Fruit fly (Drosophila melanogaster) whole organism, adult: Measurements from ENCODE around the gene CG44158.
A peak's percentile ranks its signal among the peaks of the same experiment; 100 is the strongest.

Experiments
- CG11617 ChIP-seq: fragments of 200-800 bp; sonication (Bioruptor generic); optimal IDR thresholded peaks from 2 replicates; lab custom pipeline; 2017; ENCODE audit warnings: mild to moderate bottlenecking, missing biosample characterization, missing genetic modification reagents, missing genetic modification characterization
- CG14711 ChIP-seq: fragments of 200-800 bp; sonication (Bioruptor generic); optimal IDR thresholded peaks from 2 replicates; lab custom pipeline; 2018; ENCODE audit warnings: missing biosample characterization, mild to moderate bottlenecking, missing genetic modification characterization, moderate library complexity
- CG1620 ChIP-seq: fragments of 200-800 bp; sonication (Bioruptor generic); optimal IDR thresholded peaks from 2 replicates; lab custom pipeline; 2016; ENCODE audit warnings: missing biosample characterization, missing genetic modification characterization
- CG7045 ChIP-seq: fragments of 200-800 bp; sonication (Bioruptor generic); optimal IDR thresholded peaks from 2 replicates; lab custom pipeline; 2017; ENCODE audit warnings: missing biosample characterization, mild to moderate bottlenecking, missing genetic modification characterization
- CG7101 ChIP-seq: fragments of 200-800 bp; sonication (Bioruptor generic); optimal IDR thresholded peaks from 2 replicates; lab custom pipeline; 2018; ENCODE audit warnings: missing biosample characterization, mild to moderate bottlenecking, missing genetic modification characterization, moderate library complexity
- Mnt ChIP-seq: fragments of 200-800 bp; sonication (Bioruptor generic); optimal IDR thresholded peaks from 2 replicates; lab custom pipeline; 2016; ENCODE audit warnings: missing biosample characterization, mild to moderate bottlenecking, missing genetic modification characterization
- cnc ChIP-seq, 2 experiments: fragments of >200 bp; optimal IDR thresholded peaks; 2 replicates each; lab custom pipeline; 2017
- ovo ChIP-seq: fragments of 200-800 bp; sonication (Bioruptor generic); optimal IDR thresholded peaks from 2 replicates; lab custom pipeline; 2016; ENCODE audit warnings: missing biosample characterization, missing genetic modification characterization
- toe ChIP-seq: fragments of 200-800 bp; sonication (Bioruptor generic); optimal IDR thresholded peaks from 2 replicates; lab custom pipeline; 2016; ENCODE audit warnings: missing biosample characterization, missing genetic modification characterization

- TF ChIP-seq CG7101 (tag; lab: Kevin White, UChicago) (peak; percentile 98), CG14711 (peak; percentile 96), ovo (GFP tag; lab: Kevin White, UChicago) (peak; percentile 51), CG11617 (GFP tag; lab: Kevin White, UChicago) (peak; percentile 97), toe (GFP tag; lab: Kevin White, UChicago) (peak; percentile 96), cnc (optimal IDR thresholded peaks at IDR 0.05; lab: Kevin White, UChicago) (no peak), CG1620 (GFP tag; lab: Kevin White, UChicago) (peak; percentile 95), CG7045 (GFP tag; lab: Kevin White, UChicago) (peak; percentile 95), Mnt (GFP tag; lab: Kevin White, UChicago) (peak; percentile 88)
Measured at dm6 chr3R:18220211-18220749, 11.7 kb downstream of the CG44158 start, which contains the start of the genes CG7988 and CG7183.
